Worm (Caenorhabditis elegans): Measurements from ENCODE around the gene C03B1.4.

C03B1.4 gene

ce11 chrX:6364196-6364595 is at the start of gene C03B1.4:
Gene C03B1.4, plus strand, starts transcription at chrX:6364496.
- TF ChIP-seq elt-2 (tag; optimal IDR thresholded peaks at IDR 0.05) (no peak), elt-4 (tag; optimal IDR thresholded peaks at IDR 0.05) (no peak), hlh-8 (tag; optimal IDR thresholded peaks at IDR 0.05) (no peak), ztf-16 (tag; optimal IDR thresholded peaks at IDR 0.05) (no peak), ceh-22 (tag; optimal IDR thresholded peaks at IDR 0.05) (no peak), ttx-3 (tag; optimal IDR thresholded peaks at IDR 0.05) (no peak), lin-11 (tag; optimal IDR thresholded peaks at IDR 0.05) (no peak), ceh-6 (GFP tag; optimal IDR thresholded peaks at IDR 0.05) (no peak), pha-4 (tag; optimal IDR thresholded peaks at IDR 0.05) (no peak), ets-4 (tag; optimal IDR thresholded peaks at IDR 0.05) (no peak)

- no peak for TF ChIP-seq gmeb-2 (tag; optimal IDR thresholded peaks at IDR 0.05)
- TF ChIP-seq pros-1 (tag; optimal IDR thresholded peaks at IDR 0.05) = no peak
- no peak for TF ChIP-seq odd-2 (tag; optimal IDR thresholded peaks at IDR 0.05)
- TF ChIP-seq C38D4.7 (GFP tag; optimal IDR thresholded peaks at IDR 0.05) = no peak
- TF ChIP-seq unc-3 (GFP tag; conservative IDR thresholded peaks at IDR 0.05) = no peak
- TF ChIP-seq unc-3 (tag; optimal IDR thresholded peaks at IDR 0.05) = no peak
- no peak for TF ChIP-seq ceh-14 (tag; optimal IDR thresholded peaks at IDR 0.05)
- TF ChIP-seq hlh-30 (tag; optimal IDR thresholded peaks at IDR 0.05; ENCODE audit: insufficient read depth) = no peak
- no peak for TF ChIP-seq dve-1 (tag; optimal IDR thresholded peaks at IDR 0.05)
- no peak for TF ChIP-seq ceh-2 (tag; optimal IDR thresholded peaks at IDR 0.05)
- no peak for TF ChIP-seq dmd-4 (tag; optimal IDR thresholded peaks at IDR 0.05; ENCODE audit: borderline replicate concordance)
- TF ChIP-seq sox-4 (tag; optimal IDR thresholded peaks at IDR 0.05) = no peak
- TF ChIP-seq npax-4 (tag; optimal IDR thresholded peaks at IDR 0.05) = no peak
- no peak for TF ChIP-seq ceh-45 (GFP tag; IDR thresholded peaks at IDR 0.05)
- TF ChIP-seq T23F11.4 (GFP tag; optimal IDR thresholded peaks at IDR 0.05) = no peak
These were observed 45.5 kb upstream of the C03B1.4 start for ce11 chrX:6318803-6319202.

ce11 chrX:6319546-6319945 is 44.8 kb upstream of the C03B1.4 start, which contains the start of gene chtb-3:
Gene chtb-3, minus strand, starts transcription at chrX:6319646.
- no peak for TF ChIP-seq ceh-19 (GFP tag; optimal IDR thresholded peaks at IDR 0.05)
- no peak for TF ChIP-seq pag-3 (tag; optimal IDR thresholded peaks at IDR 0.05; ENCODE audit: borderline replicate concordance)
- no peak for TF ChIP-seq ztf-16 (tag; optimal IDR thresholded peaks at IDR 0.05)
- TF ChIP-seq ceh-2 (tag; optimal IDR thresholded peaks at IDR 0.05) = no peak
- no peak for TF ChIP-seq K09A11.1 (tag; optimal IDR thresholded peaks at IDR 0.05; ENCODE audit: insufficient read depth)
- no peak for TF ChIP-seq pat-9 (tag; optimal IDR thresholded peaks at IDR 0.05)
- no peak for TF ChIP-seq tbx-2 (tag; optimal IDR thresholded peaks at IDR 0.05)
- no peak for TF ChIP-seq C38D4.7 (GFP tag; optimal IDR thresholded peaks at IDR 0.05)
- no peak for TF ChIP-seq hlh-13 (GFP tag; optimal IDR thresholded peaks at IDR 0.05)
- no peak for TF ChIP-seq unc-86 (tag; optimal IDR thresholded peaks at IDR 0.05)
- no peak for TF ChIP-seq pax-1 (tag; optimal IDR thresholded peaks at IDR 0.05)
- TF ChIP-seq lin-11 (tag; optimal IDR thresholded peaks at IDR 0.05) = no peak

- TF ChIP-seq pag-3 (tag; optimal IDR thresholded peaks at IDR 0.05; ENCODE audit: borderline replicate concordance) (no peak), C38D4.7 (GFP tag; optimal IDR thresholded peaks at IDR 0.05) (no peak), sdc-2 (tag; optimal IDR thresholded peaks at IDR 0.05) (no peak), pat-9 (tag; optimal IDR thresholded peaks at IDR 0.05) (no peak), elt-4 (tag; optimal IDR thresholded peaks at IDR 0.05) (no peak), ama-1 (optimal IDR thresholded peaks at IDR 0.05) (no peak), tbx-2 (tag; optimal IDR thresholded peaks at IDR 0.05) (no peak), nhr-232 (tag; optimal IDR thresholded peaks at IDR 0.05) (no peak), hlh-8 (tag; optimal IDR thresholded peaks at IDR 0.05) (no peak), unc-86 (tag; optimal IDR thresholded peaks at IDR 0.05) (no peak), unc-42 (tag; optimal IDR thresholded peaks at IDR 0.05) (no peak), pax-1 (tag; optimal IDR thresholded peaks at IDR 0.05) (no peak), ets-4 (tag; optimal IDR thresholded peaks at IDR 0.05) (no peak), T23F11.4 (GFP tag; optimal IDR thresholded peaks at IDR 0.05) (no peak), tbx-7 (tag; optimal IDR thresholded peaks at IDR 0.05) (no peak)
These were observed 43.4 kb upstream of the C03B1.4 start for ce11 chrX:6320887-6321286.
